Fruit fly (Drosophila melanogaster): Measurements from ENCODE around the gene CG33061.
A peak's percentile ranks its signal among the peaks of the same experiment; 100 is the strongest.

CG33061 gene

dm6 chr3L:16334876-16335275 lies 5.3 kb downstream of the CG33061 start:
- TF ChIP-seq eg (GFP tag; IDR thresholded peaks at IDR 0.05): 0 out of 3 replicates have a peak, but pooled peaks have one; percentile 32
- no peak for TF ChIP-seq Lpt (GFP tag; optimal IDR thresholded peaks at IDR 0.05)
- TF ChIP-seq Eip78C (GFP tag): peak; percentile 41
- TF ChIP-seq CG4318 (GFP tag; optimal IDR thresholded peaks at IDR 0.05): no peak
- TF ChIP-seq CG15336 (GFP tag; IDR thresholded peaks at IDR 0.05): no peak
- no peak for TF ChIP-seq CG6808 (GFP tag; optimal IDR thresholded peaks at IDR 0.05)
- no peak for TF ChIP-seq Hr4 (GFP tag; optimal IDR thresholded peaks at IDR 0.05)
- TF ChIP-seq fkh (GFP tag; optimal IDR thresholded peaks at IDR 0.05): no peak
- no peak for TF ChIP-seq CG1621 (tag; optimal IDR thresholded peaks at IDR 0.05)
- TF ChIP-seq Sox14 (GFP tag; optimal IDR thresholded peaks at IDR 0.05): no peak
- TF ChIP-seq CG6792 (GFP tag; optimal IDR thresholded peaks at IDR 0.05): no peak
- TF ChIP-seq dac (GFP tag; optimal IDR thresholded peaks at IDR 0.05): no peak

- TF ChIP-seq dsx (GFP tag; optimal IDR thresholded peaks at IDR 0.05; ENCODE audit: poor library complexity, severe bottlenecking) (no peak), cyc (GFP tag; optimal IDR thresholded peaks at IDR 0.05) (no peak), CG16779 (tag; optimal IDR thresholded peaks at IDR 0.05) (no peak), fkh (GFP tag; optimal IDR thresholded peaks at IDR 0.05) (no peak), CG15336 (GFP tag; IDR thresholded peaks at IDR 0.05) (no peak), Eip93F (GFP tag; optimal IDR thresholded peaks at IDR 0.05) (no peak), Sox14 (GFP tag; optimal IDR thresholded peaks at IDR 0.05) (no peak), CG7368 (GFP tag; optimal IDR thresholded peaks at IDR 0.05) (no peak), eg (GFP tag; IDR thresholded peaks at IDR 0.05) (no peak), achi (GFP tag; optimal IDR thresholded peaks at IDR 0.05) (no peak), topi (GFP tag; optimal IDR thresholded peaks at IDR 0.05) (no peak), CG11294 (GFP tag; IDR thresholded peaks at IDR 0.05) (no peak), CG6792 (GFP tag; optimal IDR thresholded peaks at IDR 0.05) (no peak)
Observed at dm6 chr3L:16337739-16338138, 8.1 kb downstream of the CG33061 start.

dm6 chr3L:16338703-16339102 lies 9.1 kb downstream of the CG33061 start, which contains the start of gene CG4998:
Gene CG4998 (plus strand): TSS chr3L:16339003.
- TF ChIP-seq CG3919 (GFP tag; optimal IDR thresholded peaks at IDR 0.05): no peak
- TF ChIP-seq Sox102F (GFP tag; optimal IDR thresholded peaks at IDR 0.05): no peak
- no peak for TF ChIP-seq CG6276 (GFP tag; optimal IDR thresholded peaks at IDR 0.05)
- TF ChIP-seq Blimp-1 (GFP tag; optimal IDR thresholded peaks at IDR 0.05): peak; percentile 75

DNA sequence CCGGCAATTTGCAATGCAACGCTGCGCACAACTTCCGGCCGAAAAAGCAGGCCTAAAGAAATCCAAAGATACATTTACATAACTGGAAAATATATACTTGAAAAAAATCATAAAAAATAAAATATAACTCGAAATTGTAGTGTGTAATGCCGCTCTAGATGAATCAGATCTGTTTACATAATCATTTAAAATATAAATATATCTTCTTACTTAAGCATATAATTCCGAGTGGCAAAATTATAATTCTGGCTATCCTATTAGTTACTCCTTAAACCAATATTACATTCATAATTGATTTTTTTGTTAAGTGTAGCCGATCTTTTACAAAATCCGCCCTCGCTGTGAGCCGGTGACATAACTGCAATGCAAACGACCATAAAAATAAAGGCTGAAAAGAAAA lies 9.9 kb downstream of the CG33061 start:
- TF ChIP-seq pdm3 (GFP tag; optimal IDR thresholded peaks at IDR 0.05) (no peak), CG11902 (GFP tag; optimal IDR thresholded peaks at IDR 0.05) (no peak), CG6792 (GFP tag; optimal IDR thresholded peaks at IDR 0.05) (no peak), CG11762 (GFP tag; optimal IDR thresholded peaks at IDR 0.05; ENCODE audit: insufficient read depth) (no peak), CG15336 (GFP tag; IDR thresholded peaks at IDR 0.05) (peak; percentile 69), CG4318 (GFP tag; optimal IDR thresholded peaks at IDR 0.05) (peak; percentile 28), Eip78C (GFP tag) (peak; percentile 81), CG6163 (GFP tag; IDR thresholded peaks at IDR 0.05) (peak; percentile 34; the same call in 1 of the 3 replicates), fkh (GFP tag; optimal IDR thresholded peaks at IDR 0.05) (no peak), fd59A (GFP tag; optimal IDR thresholded peaks at IDR 0.05) (no peak), Met (GFP tag; optimal IDR thresholded peaks at IDR 0.05) (no peak), salr (GFP tag; optimal IDR thresholded peaks at IDR 0.05) (peak in 1 of 2 experiments; percentile 15), net (GFP tag; optimal IDR thresholded peaks at IDR 0.05) (no peak), Eip75B (GFP tag; optimal IDR thresholded peaks at IDR 0.05) (no peak), eg (GFP tag; IDR thresholded peaks at IDR 0.05) (peak; percentile 31; the same call in 1 of the 3 replicates), Hr38 (GFP tag; optimal IDR thresholded peaks at IDR 0.05) (no peak), CG16779 (tag; optimal IDR thresholded peaks at IDR 0.05) (no peak), CG3032 (tag; optimal IDR thresholded peaks at IDR 0.05) (no peak), CG6808 (GFP tag; optimal IDR thresholded peaks at IDR 0.05) (no peak), CG3919 (GFP tag; optimal IDR thresholded peaks at IDR 0.05) (no peak), esn (GFP tag; optimal IDR thresholded peaks at IDR 0.05) (no peak), Sox102F (GFP tag; optimal IDR thresholded peaks at IDR 0.05) (no peak), CG6854 (GFP tag; optimal IDR thresholded peaks at IDR 0.05) (no peak), Ets96B (tag; optimal IDR thresholded peaks at IDR 0.05) (no peak), CG34406 (GFP tag; optimal IDR thresholded peaks at IDR 0.05) (peak; percentile 9), CG8119 (GFP tag; IDR thresholded peaks at IDR 0.05) (peak; percentile 74), Hr4 (GFP tag; optimal IDR thresholded peaks at IDR 0.05) (peak; percentile 64), dac (GFP tag; optimal IDR thresholded peaks at IDR 0.05) (no peak), CG10669 (GFP tag; optimal IDR thresholded peaks at IDR 0.05) (no peak), Lpt (GFP tag; optimal IDR thresholded peaks at IDR 0.05) (no peak), Smox (GFP tag; optimal IDR thresholded peaks at IDR 0.05) (no peak), OdsH (GFP tag; optimal IDR thresholded peaks at IDR 0.05) (no peak), CG8632 (GFP tag; optimal IDR thresholded peaks at IDR 0.05) (no peak), topi (GFP tag; optimal IDR thresholded peaks at IDR 0.05) (no peak)
